Fruit fly (Drosophila melanogaster): Measurements from ENCODE around the gene Atg18b.

Atg18b gene

dm6 chr2L:21168295-21169159 is 51.8 kb downstream of the Atg18b start, which contains the start of the genes mAcon1, CG43345 and CG43346 (continued):
- TF ChIP-seq fd59A (GFP tag; optimal IDR thresholded peaks at IDR 0.05): peak; percentile 70
- TF ChIP-seq CG16779 (tag; optimal IDR thresholded peaks at IDR 0.05): no peak
- peak; percentile 80 for TF ChIP-seq CG10631 (GFP tag; optimal IDR thresholded peaks at IDR 0.05)
- TF ChIP-seq CG3919 (GFP tag; optimal IDR thresholded peaks at IDR 0.05): no peak
- peak; percentile 83 for TF ChIP-seq Sox14 (GFP tag; optimal IDR thresholded peaks at IDR 0.05)
- no peak for TF ChIP-seq net (GFP tag; optimal IDR thresholded peaks at IDR 0.05)
- TF ChIP-seq CG10669 (GFP tag; optimal IDR thresholded peaks at IDR 0.05): no peak
- no peak for TF ChIP-seq Sox102F (GFP tag; optimal IDR thresholded peaks at IDR 0.05)
- no peak for TF ChIP-seq CG4318 (GFP tag; optimal IDR thresholded peaks at IDR 0.05)
- no peak for TF ChIP-seq Hr4 (GFP tag; optimal IDR thresholded peaks at IDR 0.05)
- TF ChIP-seq CG3032 (tag; optimal IDR thresholded peaks at IDR 0.05): peak; percentile 68
- no peak for TF ChIP-seq Met (GFP tag; optimal IDR thresholded peaks at IDR 0.05)
- peak; percentile 73 for TF ChIP-seq Gug (GFP tag; IDR thresholded peaks at IDR 0.05)
- TF ChIP-seq fkh (GFP tag; optimal IDR thresholded peaks at IDR 0.05): peak; percentile 89
- peak in 1 of 2 experiments; percentile 79 for TF ChIP-seq ss (GFP tag; optimal IDR thresholded peaks at IDR 0.05)
- TF ChIP-seq CG1621 (tag; optimal IDR thresholded peaks at IDR 0.05): peak; percentile 64
- TF ChIP-seq CG9139 (GFP tag; optimal IDR thresholded peaks at IDR 0.05): peak; percentile 65
- TF ChIP-seq CG15336 (GFP tag; IDR thresholded peaks at IDR 0.05): peak; percentile 35; the same call in 1 of the 2 replicates
- peak; percentile 89 for TF ChIP-seq esn (GFP tag; optimal IDR thresholded peaks at IDR 0.05)
- TF ChIP-seq dac (GFP tag; optimal IDR thresholded peaks at IDR 0.05): peak; percentile 43
- TF ChIP-seq CG31627 (GFP tag; optimal IDR thresholded peaks at IDR 0.05): peak; percentile 94
- no peak for TF ChIP-seq Ets21C (GFP tag; optimal IDR thresholded peaks at IDR 0.05)
- TF ChIP-seq vri (GFP tag; optimal IDR thresholded peaks at IDR 0.05): peak; percentile 80
- TF ChIP-seq svp (GFP tag): no peak
- TF ChIP-seq cyc (GFP tag; optimal IDR thresholded peaks at IDR 0.05): peak; percentile 87
- peak; percentile 90 for TF ChIP-seq lz (GFP tag; optimal IDR thresholded peaks at IDR 0.05)
- no peak for TF ChIP-seq CG7368 (GFP tag; optimal IDR thresholded peaks at IDR 0.05)
- no peak for TF ChIP-seq CG6276 (GFP tag; optimal IDR thresholded peaks at IDR 0.05)
- TF ChIP-seq salr (GFP tag; optimal IDR thresholded peaks at IDR 0.05): peak; percentile 57 to 66
- peak; percentile 77 for TF ChIP-seq CG11902 (GFP tag; optimal IDR thresholded peaks at IDR 0.05)
- no peak for TF ChIP-seq dsx (GFP tag; optimal IDR thresholded peaks at IDR 0.05; ENCODE audit: poor library complexity, severe bottlenecking)
- peak; percentile 76 for TF ChIP-seq CG8319 (GFP tag; optimal IDR thresholded peaks at IDR 0.05)
- TF ChIP-seq eg (GFP tag; IDR thresholded peaks at IDR 0.05): no peak
- no peak for TF ChIP-seq CG6808 (GFP tag; optimal IDR thresholded peaks at IDR 0.05)
- TF ChIP-seq spab (GFP tag; optimal IDR thresholded peaks at IDR 0.05): no peak
- peak; percentile 83 for TF ChIP-seq Hr39 (GFP tag; optimal IDR thresholded peaks at IDR 0.05)

dm6 chr2L:21166422-21166821 is 54.0 kb downstream of the Atg18b start:
- TF ChIP-seq OdsH (GFP tag; optimal IDR thresholded peaks at IDR 0.05): no peak
- no peak for TF ChIP-seq svp (GFP tag)
- TF ChIP-seq Sox14 (GFP tag; optimal IDR thresholded peaks at IDR 0.05): peak; percentile 12
- TF ChIP-seq CG1621 (tag; optimal IDR thresholded peaks at IDR 0.05): peak; percentile 4
- no peak for TF ChIP-seq CG6276 (GFP tag; optimal IDR thresholded peaks at IDR 0.05)
- peak; percentile 57 for TF ChIP-seq achi (GFP tag; optimal IDR thresholded peaks at IDR 0.05)
- peak; percentile 30 for TF ChIP-seq esn (GFP tag; optimal IDR thresholded peaks at IDR 0.05)
- peak; percentile 67 for TF ChIP-seq vri (GFP tag; optimal IDR thresholded peaks at IDR 0.05)
- TF ChIP-seq net (GFP tag; optimal IDR thresholded peaks at IDR 0.05): no peak
- peak; percentile 10 for TF ChIP-seq cyc (GFP tag; optimal IDR thresholded peaks at IDR 0.05)

Data from whole organism, prepupa.